Worm (Caenorhabditis elegans): Measurements from ENCODE around the gene C12D8.13.

DNA sequence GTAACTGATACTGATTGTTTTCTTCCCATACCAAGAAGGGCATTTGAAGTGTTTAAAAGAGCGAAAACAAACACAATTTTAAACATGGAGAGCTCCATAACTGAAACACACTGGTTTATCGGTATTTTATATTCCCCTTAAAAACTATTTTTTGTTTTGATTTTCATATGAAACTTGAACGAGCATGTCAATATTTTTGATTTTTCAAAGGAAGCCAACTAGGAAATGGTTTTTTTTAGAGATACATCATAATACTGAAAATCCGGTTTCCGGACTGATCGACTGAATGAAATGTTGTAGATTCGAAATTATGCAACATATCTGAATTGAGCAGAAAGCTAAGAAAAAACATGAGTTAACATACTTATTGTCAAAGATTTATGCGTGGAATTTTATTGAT lies 6.8 kb upstream of the C12D8.13 start, which contains the start of gene ttr-19:
- TF ChIP-seq med-1 (GFP tag; optimal IDR thresholded peaks at IDR 0.05; ENCODE audit: insufficient read depth) (no peak), flt-1 (GFP tag; IDR thresholded peaks at IDR 0.05) (no peak)
